Fruit fly (Drosophila melanogaster) whole organism, embryonic: ENCODE results near the gene CG4820.

Experiments used
- Ada2b ChIP-seq: fragments of 200-800 bp; sonication (Bioruptor generic); IDR thresholded peaks from 2 replicates; pipeline ENCODE4 v1.3.6; 2022; ENCODE audit warnings: missing biosample characterization, missing genetic modification characterization
- Atf6 ChIP-seq: fragments of 200-800 bp; sonication (Bioruptor generic); IDR thresholded peaks from 2 replicates; pipeline ENCODE4 v1.3.6; 2022; ENCODE audit warnings: missing biosample characterization, missing genetic modification characterization
- Bgb ChIP-seq: fragments of 200-800 bp; sonication (Bioruptor generic); IDR thresholded peaks from 2 replicates; pipeline ENCODE4 v1.3.6; 2022; ENCODE audit warnings: missing biosample characterization, missing genetic modification characterization; ENCODE audit not compliant: partially characterized antibody
- CG10959 ChIP-seq: fragments of 200-800 bp; sonication (Bioruptor generic); IDR thresholded peaks from 2 replicates; pipeline ENCODE4 v1.3.6; 2022; ENCODE audit warnings: missing biosample characterization, missing genetic modification characterization
- CG11085 ChIP-seq: fragments of 200-800 bp; sonication (Bioruptor generic); IDR thresholded peaks from 2 replicates; pipeline ENCODE4 v1.3.6; 2022; ENCODE audit warnings: missing biosample characterization, missing genetic modification characterization
- CG11398 ChIP-seq: fragments of 200-800 bp; sonication (Bioruptor generic); optimal IDR thresholded peaks from 2 replicates; lab custom pipeline; 2016; ENCODE audit warnings: missing biosample characterization, missing genetic modification characterization
- CG12769 ChIP-seq: fragments of 200-800 bp; sonication (Bioruptor generic); optimal IDR thresholded peaks from 2 replicates; lab custom pipeline; 2019; ENCODE audit warnings: missing biosample characterization, mild to moderate bottlenecking, missing genetic modification characterization, moderate library complexity
- CG13424 ChIP-seq: fragments of 200-800 bp; sonication (Bioruptor generic); optimal IDR thresholded peaks from 2 replicates; lab custom pipeline; 2019; ENCODE audit warnings: missing biosample characterization, mild to moderate bottlenecking, missing genetic modification characterization, moderate library complexity
- CG13894 ChIP-seq: fragments of 200-800 bp; sonication (Bioruptor generic); optimal IDR thresholded peaks from 3 replicates; lab custom pipeline; 2018; ENCODE audit warnings: missing biosample characterization, mild to moderate bottlenecking, missing genetic modification characterization, moderate library complexity
- CG14667 ChIP-seq: fragments of 200-800 bp; sonication (Bioruptor generic); IDR thresholded peaks from 2 replicates; pipeline ENCODE4 v1.3.6; 2022; ENCODE audit warnings: missing biosample characterization, missing genetic modification characterization
- CG1529 ChIP-seq: fragments of 200-800 bp; sonication (Bioruptor generic); optimal IDR thresholded peaks from 3 replicates; lab custom pipeline; 2018; ENCODE audit warnings: missing biosample characterization, missing genetic modification characterization
- CG1602 ChIP-seq: fragments of 200-800 bp; sonication (Bioruptor generic); optimal IDR thresholded peaks from 3 replicates; lab custom pipeline; 2016; ENCODE audit warnings: missing biosample characterization, missing genetic modification characterization
- CG1647 ChIP-seq: fragments of 200-800 bp; sonication (Bioruptor generic); optimal IDR thresholded peaks from 3 replicates; lab custom pipeline; 2016; ENCODE audit warnings: missing biosample characterization, missing genetic modification characterization
- CG17802 ChIP-seq: fragments of 200-800 bp; sonication (Bioruptor generic); optimal IDR thresholded peaks from 2 replicates; lab custom pipeline; 2018; ENCODE audit warnings: missing biosample characterization, mild to moderate bottlenecking, missing genetic modification characterization, moderate library complexity
- CG17912 ChIP-seq: fragments of 200-800 bp; sonication (Bioruptor generic); optimal IDR thresholded peaks from 2 replicates; lab custom pipeline; 2018; ENCODE audit warnings: missing biosample characterization, mild to moderate bottlenecking, missing genetic modification characterization
- CG18619 ChIP-seq: fragments of 200-800 bp; sonication (Bioruptor generic); optimal IDR thresholded peaks from 3 replicates; lab custom pipeline; 2017; ENCODE audit warnings: missing biosample characterization, mild to moderate bottlenecking, missing genetic modification characterization
- CG2712 ChIP-seq: fragments of 200-800 bp; optimal IDR thresholded peaks from 3 replicates; lab custom pipeline; 2019; ENCODE audit warnings: missing biosample characterization, mild to moderate bottlenecking, missing genetic modification characterization, moderate library complexity
- CG31365 ChIP-seq: fragments of 200-800 bp; sonication (Bioruptor generic); optimal IDR thresholded peaks from 2 replicates; lab custom pipeline; 2018; ENCODE audit warnings: missing biosample characterization, mild to moderate bottlenecking, missing genetic modification characterization
- CG31441 ChIP-seq: fragments of 200-800 bp; sonication (Bioruptor generic); IDR thresholded peaks from 2 replicates; pipeline ENCODE4 v1.3.6; 2022; ENCODE audit warnings: missing biosample characterization, missing genetic modification characterization
- CG3726 ChIP-seq: fragments of 200-800 bp; sonication (Bioruptor generic); IDR thresholded peaks from 3 replicates; pipeline ENCODE4, ENCODE4 v1.3.6; 2022; ENCODE audit warnings: missing biosample characterization, missing genetic modification characterization
- CG4617 ChIP-seq: fragments of 200-800 bp; sonication (Bioruptor generic); optimal IDR thresholded peaks from 3 replicates; lab custom pipeline; 2016; ENCODE audit warnings: missing biosample characterization, missing genetic modification characterization, borderline replicate concordance
- CG4854 ChIP-seq: fragments of 200-800 bp; sonication (Bioruptor generic); optimal IDR thresholded peaks from 2 replicates; lab custom pipeline; 2016; ENCODE audit warnings: missing biosample characterization, missing genetic modification characterization, inconsistent platforms
- CG6813 ChIP-seq: fragments of 200-800 bp; sonication (Bioruptor generic); optimal IDR thresholded peaks from 2 replicates; lab custom pipeline; 2017; ENCODE audit warnings: missing biosample characterization, missing genetic modification characterization, mild to moderate bottlenecking, moderate library complexity, missing genetic modification reagents
- CG7963 ChIP-seq: fragments of 200-800 bp; sonication (Bioruptor generic); IDR thresholded peaks from 3 replicates; pipeline ENCODE4 v1.3.6; 2022; ENCODE audit warnings: missing biosample characterization, missing genetic modification characterization; ENCODE audit not compliant: partially characterized antibody
- Camta ChIP-seq: fragments of 200-800 bp; sonication (Bioruptor generic); optimal IDR thresholded peaks from 2 replicates; lab custom pipeline; 2016; ENCODE audit warnings: missing biosample characterization, missing genetic modification characterization
- HLH4C ChIP-seq: fragments of 200-800 bp; sonication (Bioruptor generic); IDR thresholded peaks from 3 replicates; pipeline ENCODE4 v1.3.6; 2022; ENCODE audit warnings: missing biosample characterization, missing genetic modification characterization; ENCODE audit not compliant: partially characterized antibody
- Hr3 ChIP-seq: fragments of 200-800 bp; sonication (Bioruptor generic); optimal IDR thresholded peaks from 3 replicates; lab custom pipeline; 2016; ENCODE audit warnings: missing biosample characterization, missing genetic modification characterization
- MTF-1 ChIP-seq: fragments of 200-800 bp; sonication (Bioruptor generic); optimal IDR thresholded peaks from 2 replicates; lab custom pipeline; 2018; ENCODE audit warnings: missing biosample characterization, mild to moderate bottlenecking, missing genetic modification characterization, borderline replicate concordance
- NC2β ChIP-seq: fragments of 200-800 bp; sonication (Bioruptor generic); optimal IDR thresholded peaks from 2 replicates; lab custom pipeline; 2016; ENCODE audit warnings: missing biosample characterization, missing genetic modification characterization
- Opbp ChIP-seq: fragments of 200-800 bp; sonication (Bioruptor generic); IDR thresholded peaks from 3 replicates; pipeline ENCODE4 v1.3.6; 2022; ENCODE audit warnings: missing biosample characterization, missing genetic modification characterization; ENCODE audit not compliant: partially characterized antibody
- Pdp1 ChIP-seq, 2 experiments: fragments of 200-800 bp; sonication (Bioruptor generic); optimal IDR thresholded peaks; 3 replicates each; lab custom pipeline; 2016; ENCODE audit warnings: missing biosample characterization in 2 of 2, missing genetic modification characterization in 2 of 2, mild to moderate bottlenecking in 1 of 2, moderate library complexity in 1 of 2
- TFAM ChIP-seq: fragments of 200-800 bp; sonication (Bioruptor generic); optimal IDR thresholded peaks from 2 replicates; lab custom pipeline; 2017; ENCODE audit warnings: missing biosample characterization, missing genetic modification characterization, inconsistent platforms
- Taf1 ChIP-seq: fragments of 200-800 bp; sonication (Bioruptor generic); IDR thresholded peaks from 2 replicates; pipeline ENCODE4 v1.3.6; 2022; ENCODE audit warnings: missing biosample characterization, missing genetic modification characterization
- Vsx1 ChIP-seq: fragments of 200-800 bp; sonication (Bioruptor generic); optimal IDR thresholded peaks from 2 replicates; lab custom pipeline; 2017; ENCODE audit warnings: missing biosample characterization, mild to moderate bottlenecking, missing genetic modification characterization, missing genetic modification reagents
- chm ChIP-seq: fragments of 200-800 bp; sonication (Bioruptor generic); IDR thresholded peaks from 2 replicates; pipeline ENCODE4 v1.3.6; 2022; ENCODE audit warnings: missing biosample characterization, missing genetic modification characterization
- da ChIP-seq: fragments of 200-800 bp; sonication (Bioruptor generic); optimal IDR thresholded peaks from 2 replicates; lab custom pipeline; 2016; ENCODE audit warnings: missing biosample characterization, missing genetic modification characterization
- esg ChIP-seq: fragments of 200-800 bp; sonication (Bioruptor generic); conservative IDR thresholded peaks from 2 replicates; pipeline ENCODE4 v1.3.6; 2022; ENCODE audit warnings: missing biosample characterization, missing genetic modification characterization
- eyg ChIP-seq: fragments of 200-800 bp; sonication (Bioruptor generic); optimal IDR thresholded peaks from 3 replicates; lab custom pipeline; 2016; ENCODE audit warnings: missing biosample characterization, missing genetic modification characterization
- fd3F ChIP-seq: fragments of 200-800 bp; sonication (Bioruptor generic); optimal IDR thresholded peaks from 2 replicates; lab custom pipeline; 2018; ENCODE audit warnings: missing biosample characterization, mild to moderate bottlenecking, missing genetic modification characterization, moderate library complexity
- gt ChIP-seq: fragments of 200-800 bp; sonication (Bioruptor generic); IDR thresholded peaks from 2 replicates; pipeline ENCODE4 v1.3.6; 2022; ENCODE audit warnings: missing biosample characterization, missing genetic modification characterization
- hb ChIP-seq: fragments of 200-800 bp; sonication (Bioruptor generic); IDR thresholded peaks from 3 replicates; pipeline ENCODE4 v1.3.6; 2022; ENCODE audit warnings: missing biosample characterization, missing genetic modification characterization; ENCODE audit not compliant: partially characterized antibody
- hth ChIP-seq: fragments of >200 bp; optimal IDR thresholded peaks from 2 replicates; lab custom pipeline; 2017; ENCODE audit warnings: inconsistent platforms
- kni ChIP-seq: fragments of 200-800 bp; sonication (Bioruptor generic); optimal IDR thresholded peaks from 3 replicates; lab custom pipeline; 2017; ENCODE audit warnings: mild to moderate bottlenecking, missing biosample characterization, missing genetic modification reagents, missing genetic modification characterization
- maf-S ChIP-seq: fragments of 200-800 bp; sonication (Bioruptor generic); optimal IDR thresholded peaks from 2 replicates; lab custom pipeline; 2016; ENCODE audit warnings: missing biosample characterization, missing genetic modification characterization
- psq ChIP-seq: fragments of 200-800 bp; sonication (Bioruptor generic); optimal IDR thresholded peaks from 2 replicates; lab custom pipeline; 2017; ENCODE audit warnings: missing biosample characterization, missing genetic modification characterization
- rib ChIP-seq: fragments of 200-800 bp; sonication (Bioruptor generic); IDR thresholded peaks from 2 replicates; pipeline ENCODE4 v1.3.6; 2022; ENCODE audit warnings: missing biosample characterization, missing genetic modification characterization
- schlank ChIP-seq: fragments of 200-800 bp; sonication (Bioruptor generic); optimal IDR thresholded peaks from 2 replicates; lab custom pipeline; 2018; ENCODE audit warnings: missing biosample characterization, mild to moderate bottlenecking, missing genetic modification characterization
- tio ChIP-seq: fragments of 200-800 bp; sonication (Bioruptor generic); optimal IDR thresholded peaks from 2 replicates; lab custom pipeline; 2017; ENCODE audit warnings: missing biosample characterization, missing genetic modification characterization, inconsistent platforms
- toy ChIP-seq: fragments of 200-800 bp; sonication (Bioruptor generic); IDR thresholded peaks from 2 replicates; pipeline ENCODE4 v1.3.6; 2022; ENCODE audit warnings: missing biosample characterization, missing genetic modification characterization
- ttk ChIP-seq: fragments of 200-800 bp; sonication (Bioruptor generic); IDR thresholded peaks from 2 replicates; pipeline ENCODE4 v2.1.2; 2022; ENCODE audit warnings: missing biosample characterization, missing genetic modification characterization

Gene CG4820

DNA sequence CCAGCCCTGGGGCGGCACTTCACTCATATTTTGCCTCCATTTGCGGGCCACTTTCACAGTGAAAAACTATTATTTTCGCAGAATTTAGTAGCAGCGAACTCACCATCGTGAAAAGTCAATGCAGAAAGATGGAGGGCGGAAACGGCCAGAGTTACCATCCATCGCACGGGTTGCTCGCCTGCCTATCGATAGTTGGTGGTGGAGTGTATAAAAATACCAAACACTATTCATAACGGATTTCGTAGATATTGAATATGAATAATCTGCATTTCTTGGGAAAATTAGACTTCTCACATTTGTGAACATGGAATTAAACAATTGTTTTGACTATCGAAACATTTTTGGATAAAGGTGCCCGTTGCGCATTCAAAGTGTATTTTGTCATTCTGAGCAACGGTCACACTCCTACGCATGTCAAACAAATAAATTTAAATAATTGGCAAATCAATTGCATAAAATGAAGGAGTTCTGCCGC, at the start of gene CG4820, which contains the start of gene RpS25 (continued):
- TF ChIP-seq rib (GFP tag; lab: Robert Waterston, UW) (peak; percentile 67), CG4617 (peak; percentile 97), chm (GFP tag; lab: Robert Waterston, UW) (peak; percentile 90), CG12769 (peak; percentile 93), CG2712 (tag; lab: Kevin White, UChicago) (peak; percentile 90), CG6813 (GFP tag; lab: Kevin White, UChicago) (peak; percentile 92), toy (peak; percentile 36; the same call in 1 of the 2 replicates), NC2β (GFP tag; lab: Kevin White, UChicago) (peak; percentile 98), TFAM (GFP tag; lab: Kevin White, UChicago) (peak; percentile 73), CG17802 (tag; lab: Kevin White, UChicago) (peak; percentile 82), Atf6 (peak; percentile 89), esg (GFP tag; lab: Robert Waterston, UW) (peak; percentile 29; the same call in 1 of the 2 replicates), Vsx1 (GFP tag; lab: Kevin White, UChicago) (peak; percentile 90), da (GFP tag; lab: Kevin White, UChicago) (peak; percentile 86), CG31365 (tag; lab: Kevin White, UChicago) (peak; percentile 86), HLH4C (GFP tag; lab: Robert Waterston, UW) (peak; percentile 76), CG17912 (GFP tag; lab: Kevin White, UChicago) (peak; percentile 95), CG11398 (GFP tag; lab: Kevin White, UChicago) (peak; percentile 92), CG1647 (peak; percentile 82), CG13894 (tag; lab: Kevin White, UChicago) (peak; percentile 83), schlank (tag; lab: Kevin White, UChicago) (peak; percentile 93), eyg (GFP tag; lab: Kevin White, UChicago) (peak; percentile 94), CG14667 (GFP tag; lab: Robert Waterston, UW) (peak; percentile 65; the same call in 1 of the 2 replicates), gt (GFP tag; lab: Robert Waterston, UW) (peak; percentile 69; the same call in 1 of the 2 replicates), kni (peak; percentile 95), CG7963 (GFP tag; lab: Robert Waterston, UW) (peak; percentile 69; the same call in 1 of the 3 replicates), Hr3 (peak; percentile 71), CG18619 (GFP tag; lab: Kevin White, UChicago) (peak; percentile 95), MTF-1 (GFP tag; lab: Kevin White, UChicago) (peak; percentile 96), CG1529 (peak; percentile 85), Bgb (peak; percentile 85), CG11085 (peak; percentile 82), Ada2b (GFP tag; lab: Robert Waterston, UW) (peak; percentile 66), CG10959 (peak; percentile 72), Pdp1 (GFP tag; optimal IDR thresholded peaks at IDR 0.05; lab: Kevin White, UChicago) (peak; percentile 86 to 91), hb (GFP tag; lab: Robert Waterston, UW) (peak; percentile 80; the same call in 2 of the 3 replicates), tio (GFP tag; lab: Kevin White, UChicago) (no peak), fd3F (GFP tag; lab: Kevin White, UChicago) (peak; percentile 85), Taf1 (GFP tag; lab: Robert Waterston, UW) (peak; percentile 51; the same call in 1 of the 2 replicates), CG1602 (GFP tag; lab: Kevin White, UChicago) (peak; percentile 61), Opbp (GFP tag; lab: Robert Waterston, UW) (peak; percentile 76), psq (peak; percentile 75), hth (lab: Kevin White, UChicago) (no peak), CG4854 (GFP tag; lab: Kevin White, UChicago) (peak; percentile 83), maf-S (peak; percentile 88), Camta (GFP tag; lab: Kevin White, UChicago) (peak; percentile 94), CG31441 (peak; percentile 89), CG3726 (GFP tag; lab: Robert Waterston, UW) (no peak), CG13424 (tag; lab: Kevin White, UChicago) (peak; percentile 84), ttk (GFP tag; lab: Robert Waterston, UW) (peak; percentile 85)
